Fruit fly (Drosophila melanogaster) whole organism: ENCODE results near the gene Taf12.

Source experiments
- EcR ChIP-seq, 2 experiments: fragments of >200 bp; optimal IDR thresholded peaks; 2 replicates each; lab custom pipeline; 2017; ENCODE audit warnings: missing biosample characterization in 2 of 2, missing genetic modification characterization in 2 of 2, missing genetic modification reagents in 2 of 2
- pan ChIP-seq: fragments of >200 bp; optimal IDR thresholded peaks from 2 replicates; lab custom pipeline; 2017
- psq ChIP-seq: fragments of >200 bp; optimal IDR thresholded peaks from 2 replicates; lab custom pipeline; 2017
- usp ChIP-seq: fragments of >200 bp; optimal IDR thresholded peaks from 2 replicates; lab custom pipeline; 2017; ENCODE audit warnings: missing biosample characterization, missing genetic modification characterization, mixed read lengths

DNA sequence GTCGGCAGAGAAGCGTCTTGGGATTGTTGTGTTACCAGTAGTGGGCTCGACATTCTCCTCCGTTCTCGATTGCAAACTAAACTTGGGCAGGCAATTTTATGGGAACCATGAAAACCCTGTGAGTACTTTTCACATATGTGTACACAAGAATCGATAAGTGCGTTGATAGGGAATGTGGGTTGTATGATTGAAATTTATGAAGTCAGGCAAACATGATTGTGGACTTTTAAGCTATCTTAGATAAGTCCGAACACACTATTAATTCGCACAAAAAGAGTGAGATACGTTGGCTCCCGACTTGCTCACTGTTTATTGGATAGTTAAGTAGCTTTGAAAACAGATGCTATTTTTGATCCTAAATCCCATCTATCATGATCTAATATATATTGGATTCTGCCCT is 12.3 kb upstream of the Taf12 start, which contains the start of gene CG18765:
- TF ChIP-seq usp (GFP tag; lab: Kevin White, UChicago): no peak
- TF ChIP-seq psq (lab: Kevin White, UChicago): no peak
- no peak for TF ChIP-seq EcR (GFP tag; optimal IDR thresholded peaks at IDR 0.05; lab: Kevin White, UChicago)
- no peak for TF ChIP-seq pan (lab: Kevin White, UChicago)
